Worm (Caenorhabditis elegans) whole organism, young adult: ENCODE results near the gene lelo-1.

Experiments
- D2030.7 ChIP-seq: fragments of 200-800 bp; sonication (Bioruptor generic); IDR thresholded peaks from 2 replicates; pipeline ENCODE4 v1.3.6; 2022; ENCODE audit warnings: missing genetic modification reagents, missing genetic modification characterization, missing compliant biosample characterization
- F57A8.1 ChIP-seq: fragments of 200-800 bp; sonication (Bioruptor generic); optimal IDR thresholded peaks from 2 replicates; lab custom pipeline; 2018; ENCODE audit warnings: mild to moderate bottlenecking, missing genetic modification characterization, moderate library complexity, missing compliant biosample characterization
- atf-7 ChIP-seq: sonication (generic microtip); optimal IDR thresholded peaks from 2 replicates; lab custom pipeline; 2017; ENCODE audit warnings: mild to moderate bottlenecking, missing genetic modification characterization, missing compliant biosample characterization
- attf-3 ChIP-seq: fragments of 200-800 bp; sonication (Bioruptor generic); conservative IDR thresholded peaks from 2 replicates; pipeline ENCODE4 v1.3.6; 2022; ENCODE audit warnings: missing genetic modification reagents, missing genetic modification characterization, missing compliant biosample characterization
- ceh-79 ChIP-seq: sonication (generic microtip); optimal IDR thresholded peaks from 2 replicates; lab custom pipeline; 2017; ENCODE audit warnings: mild to moderate bottlenecking, missing genetic modification characterization, missing compliant biosample characterization
- dpff-1 ChIP-seq: sonication (generic microtip); optimal IDR thresholded peaks from 2 replicates; lab custom pipeline; 2017; ENCODE audit warnings: mild to moderate bottlenecking, missing genetic modification characterization, missing compliant biosample characterization
- ekl-4 ChIP-seq: fragments of 200-800 bp; sonication (Bioruptor generic); IDR thresholded peaks from 2 replicates; pipeline ENCODE4 v1.3.6; 2022; ENCODE audit warnings: missing genetic modification reagents, missing genetic modification characterization, missing compliant biosample characterization
- tbx-9 ChIP-seq: sonication (generic microtip); optimal IDR thresholded peaks from 2 replicates; lab custom pipeline; 2016; ENCODE audit warnings: borderline replicate concordance, missing genetic modification characterization, inconsistent platforms, missing compliant biosample characterization
- unc-130 ChIP-seq: sonication (generic microtip); optimal IDR thresholded peaks from 2 replicates; lab custom pipeline; 2016; ENCODE audit warnings: missing genetic modification reagents, missing genetic modification characterization, missing compliant biosample characterization
- unc-62 ChIP-seq: fragments of 150-350 bp; optimal IDR thresholded peaks from 2 replicates; lab custom pipeline; 2014; ENCODE audit warnings: missing biosample characterization, missing genetic modification reagents, missing genetic modification characterization

- TF ChIP-seq ceh-79 (tag; lab: Kevin White, UChicago) (no peak), unc-130 (GFP tag; lab: Kevin White, UChicago) (no peak), D2030.7 (no peak), dpff-1 (no peak), atf-7 (tag; lab: Kevin White, UChicago) (no peak), attf-3 (GFP tag; lab: Robert Waterston, UW) (no peak), F57A8.1 (GFP tag; lab: Kevin White, UChicago) (no peak), unc-62 (GFP tag; lab: Kevin White, UChicago) (no peak), tbx-9 (tag; lab: Kevin White, UChicago) (no peak), ekl-4 (no peak)
These were observed 47.1 kb upstream of the lelo-1 start for ce11 chrII:6199010-6199409.
